Worm (Caenorhabditis elegans): ENCODE data around the gene ZK643.6.

Gene ZK643.6

ce11 chrIII:9004658-9005057 is 44.1 kb upstream of the ZK643.6 start:
- TF ChIP-seq ceh-62 (tag; optimal IDR thresholded peaks at IDR 0.05) (no peak), aha-1 (tag) (peak; percentile 1), dpl-1 (GFP tag; optimal IDR thresholded peaks at IDR 0.05) (no peak), zfp-3 (GFP tag; conservative IDR thresholded peaks at IDR 0.05) (no peak)

DNA sequence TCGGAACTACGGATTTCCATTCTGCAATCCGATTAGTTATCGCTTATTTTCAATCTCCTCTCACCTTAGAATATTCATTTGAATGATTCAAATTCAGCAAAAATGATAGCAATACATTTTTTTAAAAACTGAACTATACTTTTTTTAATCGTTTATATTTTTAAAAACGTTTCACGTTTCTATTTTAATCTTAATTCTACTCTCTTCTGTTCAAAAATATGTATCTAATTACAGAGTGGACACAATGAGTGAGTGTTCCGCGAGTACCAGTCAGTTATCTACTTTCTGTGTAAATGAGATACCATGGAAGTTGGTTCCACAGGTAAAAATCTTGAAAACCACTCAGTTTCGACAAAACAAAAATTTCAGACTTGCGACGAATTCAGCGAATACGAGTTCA is 42.0 kb upstream of the ZK643.6 start, which contains the start of the genes F59B2.15 and zif-1:
Gene F59B2.15, minus strand, starts transcription at position 101 of the 400 bp plus-strand sequence.
Gene zif-1, plus strand, starts transcription at position 235 of the 400 bp plus-strand sequence.
- TF ChIP-seq zip-2 (tag; optimal IDR thresholded peaks at IDR 0.05) (no peak), zfp-2 (tag; optimal IDR thresholded peaks at IDR 0.05) (no peak), nhr-11 (tag; optimal IDR thresholded peaks at IDR 0.05) (no peak), nhr-6 (tag; optimal IDR thresholded peaks at IDR 0.05) (no peak), set-16 (GFP tag; IDR thresholded peaks at IDR 0.05) (no peak), mdl-1 (tag; optimal IDR thresholded peaks at IDR 0.05) (no peak), ceh-28 (tag; optimal IDR thresholded peaks at IDR 0.05) (no peak), spr-3 (GFP tag; optimal IDR thresholded peaks at IDR 0.05) (no peak), lin-39 (tag; optimal IDR thresholded peaks at IDR 0.05) (no peak), attf-4 (tag; optimal IDR thresholded peaks at IDR 0.05) (no peak)

- TF ChIP-seq Y48G9A.11 (GFP tag; IDR thresholded peaks at IDR 0.05) = no peak
- TF ChIP-seq sdz-12 (GFP tag; optimal IDR thresholded peaks at IDR 0.05) = no peak
These were observed 41.3 kb upstream of the ZK643.6 start, which contains the start of gene rpn-6.2 for ce11 chrIII:9001899-9002298. rpn-6.2 (minus strand) TSS chrIII:9001999.

ce11 chrIII:9001491-9001890 is 40.9 kb upstream of the ZK643.6 start:
- TF ChIP-seq zip-11 (GFP tag; IDR thresholded peaks at IDR 0.05) (no peak), saeg-2 (GFP tag; IDR thresholded peaks at IDR 0.05) (no peak), rbr-2 (tag; optimal IDR thresholded peaks at IDR 0.05) (no peak), snpc-1.2 (GFP tag; IDR thresholded peaks at IDR 0.05) (no peak), tra-1 (GFP tag; IDR thresholded peaks at IDR 0.05) (no peak), tag-97 (GFP tag; IDR thresholded peaks at IDR 0.05) (no peak), mxl-2 (GFP tag; conservative IDR thresholded peaks at IDR 0.05) (no peak), daf-19 (GFP tag; conservative IDR thresholded peaks at IDR 0.05) (no peak), ZK546.5 (tag; optimal IDR thresholded peaks at IDR 0.05) (no peak), mdt-29 (GFP tag; IDR thresholded peaks at IDR 0.05) (no peak), madf-5 (GFP tag; IDR thresholded peaks at IDR 0.05) (no peak), lin-38 (GFP tag; IDR thresholded peaks at IDR 0.05) (0 out of 2 replicates have a peak, but pooled peaks have one; percentile 13), zag-1 (tag; optimal IDR thresholded peaks at IDR 0.05) (no peak), aha-1 (tag) (peak; percentile 51)

DNA sequence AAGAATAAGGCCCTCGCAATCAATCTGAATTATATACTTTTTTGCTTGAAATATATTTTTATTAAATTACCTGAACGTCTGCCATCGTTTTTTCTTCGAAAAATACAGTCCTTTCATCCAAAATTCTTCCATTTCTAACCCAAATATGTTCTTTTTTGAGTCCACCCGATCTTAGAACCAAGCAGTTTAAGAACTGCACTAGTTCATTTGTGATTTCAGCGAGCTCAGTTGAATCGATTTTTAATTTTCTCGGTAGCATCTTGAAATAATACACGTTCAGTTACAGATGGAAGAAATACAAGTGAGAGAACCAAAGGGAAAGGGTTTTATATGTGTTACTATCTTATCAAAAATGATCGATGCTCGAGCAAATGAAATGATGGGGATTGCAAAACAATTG is 38.9 kb upstream of the ZK643.6 start, which contains the start of gene F59B2.3:
Gene F59B2.3, minus strand, starts transcription at position 259 of the 400 bp plus-strand sequence.
- TF ChIP-seq arid-1 (GFP tag; conservative IDR thresholded peaks at IDR 0.05) = 0 out of 2 replicates have a peak, but pooled peaks have one; percentile 25
- TF ChIP-seq aha-1 (tag) = peak; percentile 68
- peak; percentile 35 for TF ChIP-seq pqm-1 (tag; optimal IDR thresholded peaks at IDR 0.05)
- peak; percentile 4 for TF ChIP-seq Y5F2A.4 (GFP tag; optimal IDR thresholded peaks at IDR 0.05)
- 0 out of 2 replicates have a peak, but pooled peaks have one; percentile 6 for TF ChIP-seq lin-38 (GFP tag; IDR thresholded peaks at IDR 0.05)
- no peak for TF ChIP-seq nhr-76 (tag; optimal IDR thresholded peaks at IDR 0.05)
- no peak for TF ChIP-seq ZK337.2 (GFP tag; IDR thresholded peaks at IDR 0.05)

ce11 chrIII:8998884-8999283 is 38.3 kb upstream of the ZK643.6 start:
- no peak for TF ChIP-seq zag-1 (tag; optimal IDR thresholded peaks at IDR 0.05)
- TF ChIP-seq aha-1 (tag) = peak; percentile 57
- TF ChIP-seq unc-62 (GFP tag; optimal IDR thresholded peaks at IDR 0.05 in 1 of 2) = peak in 1 of 2 experiments; percentile 91
- TF ChIP-seq unc-62 (tag; optimal IDR thresholded peaks at IDR 0.05) = no peak
- TF ChIP-seq arid-1 (GFP tag; conservative IDR thresholded peaks at IDR 0.05) = no peak
- no peak for TF ChIP-seq zip-11 (GFP tag; IDR thresholded peaks at IDR 0.05)
- TF ChIP-seq ctbp-1 (GFP tag; IDR thresholded peaks at IDR 0.05) = no peak
- TF ChIP-seq nhr-48 (tag; optimal IDR thresholded peaks at IDR 0.05) = no peak
- no peak for TF ChIP-seq T20F7.1 (GFP tag; optimal IDR thresholded peaks at IDR 0.05)
- peak; percentile 5 for TF ChIP-seq dve-1 (tag; optimal IDR thresholded peaks at IDR 0.05; ENCODE audit: insufficient read depth)
- TF ChIP-seq daf-19 (GFP tag; conservative IDR thresholded peaks at IDR 0.05) = no peak

Measured in whole organism, L4 larva.